Fruit fly (Drosophila melanogaster): ENCODE data around the gene robl37BC.

Gene robl37BC

dm6 chr2L:19023972-19024743, 13.5 kb downstream of the robl37BC start (continued):
- no peak for TF ChIP-seq CG17568 (GFP tag; optimal IDR thresholded peaks at IDR 0.05)
- no peak for TF ChIP-seq eyg (GFP tag; optimal IDR thresholded peaks at IDR 0.05)
- no peak for TF ChIP-seq otp (GFP tag; IDR thresholded peaks at IDR 0.05)
- TF ChIP-seq CG4707 (GFP tag; optimal IDR thresholded peaks at IDR 0.05): peak; percentile 8
- TF ChIP-seq jumu (GFP tag; optimal IDR thresholded peaks at IDR 0.05): no peak
- no peak for TF ChIP-seq CG13287 (GFP tag; IDR thresholded peaks at IDR 0.05; ENCODE audit: partially characterized antibody)
- peak; percentile 49; the same call in 1 of the 2 replicates for TF ChIP-seq esg (GFP tag; conservative IDR thresholded peaks at IDR 0.05)
- TF ChIP-seq CG11695 (GFP tag; IDR thresholded peaks at IDR 0.05): peak; percentile 66
- no peak; the same call in 1 of the 2 replicates for TF ChIP-seq CG4404 (GFP tag; IDR thresholded peaks at IDR 0.05)
- no peak for TF ChIP-seq p53 (GFP tag; optimal IDR thresholded peaks at IDR 0.05)
- TF ChIP-seq ci (GFP tag; IDR thresholded peaks at IDR 0.05): no peak
- no peak for TF ChIP-seq Usf (GFP tag; optimal IDR thresholded peaks at IDR 0.05)
- peak; percentile 63 for TF ChIP-seq CG12299 (tag; optimal IDR thresholded peaks at IDR 0.05)
- no peak for TF ChIP-seq ase (GFP tag; IDR thresholded peaks at IDR 0.05)
- no peak for TF ChIP-seq Dfd (GFP tag; optimal IDR thresholded peaks at IDR 0.05)
- TF ChIP-seq Mes4 (GFP tag; optimal IDR thresholded peaks at IDR 0.05): no peak
- TF ChIP-seq stc (GFP tag; IDR thresholded peaks at IDR 0.05): peak; percentile 41; the same call in 1 of the 2 replicates
- no peak for TF ChIP-seq tx (GFP tag; optimal IDR thresholded peaks at IDR 0.05)
- no peak for TF ChIP-seq Atf3 (GFP tag; optimal IDR thresholded peaks at IDR 0.05)
- TF ChIP-seq CG10565 (GFP tag; optimal IDR thresholded peaks at IDR 0.05): no peak
- TF ChIP-seq shn (GFP tag; optimal IDR thresholded peaks at IDR 0.05): no peak
- TF ChIP-seq CG16779 (GFP tag; IDR thresholded peaks at IDR 0.05): no peak
- no peak for TF ChIP-seq HLH4C (GFP tag; IDR thresholded peaks at IDR 0.05; ENCODE audit: partially characterized antibody)
- no peak for TF ChIP-seq tna (GFP tag; IDR thresholded peaks at IDR 0.05; ENCODE audit: partially characterized antibody)
- TF ChIP-seq CG12769 (tag; optimal IDR thresholded peaks at IDR 0.05): peak; percentile 61
- TF ChIP-seq gt (GFP tag; IDR thresholded peaks at IDR 0.05): no peak
- no peak for TF ChIP-seq CG14050 (GFP tag; IDR thresholded peaks at IDR 0.05)
- no peak for TF ChIP-seq chif (GFP tag; optimal IDR thresholded peaks at IDR 0.05)
- TF ChIP-seq Hsf (GFP tag; optimal IDR thresholded peaks at IDR 0.05): peak; percentile 45
- peak; percentile 51 for TF ChIP-seq zf30C (GFP tag; optimal IDR thresholded peaks at IDR 0.05)
- TF ChIP-seq MBD-R2 (GFP tag; IDR thresholded peaks at IDR 0.05): no peak
- no peak for TF ChIP-seq vnd (GFP tag; IDR thresholded peaks at IDR 0.05; ENCODE audit: partially characterized antibody)
- no peak for TF ChIP-seq zen2 (GFP tag; IDR thresholded peaks at IDR 0.05; ENCODE audit: partially characterized antibody)
- no peak for TF ChIP-seq CG4854 (GFP tag; optimal IDR thresholded peaks at IDR 0.05)
- peak; percentile 0 for TF ChIP-seq CG10431 (GFP tag; optimal IDR thresholded peaks at IDR 0.05)
- TF ChIP-seq CG4360 (GFP tag; IDR thresholded peaks at IDR 0.05): no peak
- TF ChIP-seq CG15696 (tag; optimal IDR thresholded peaks at IDR 0.05): peak; percentile 9
- peak; percentile 67 for TF ChIP-seq Med (GFP tag)
- peak; percentile 45 for TF ChIP-seq az2 (GFP tag; optimal IDR thresholded peaks at IDR 0.05)
- no peak for TF ChIP-seq pan (optimal IDR thresholded peaks at IDR 0.05)
- no peak for TF ChIP-seq pan (GFP tag; optimal IDR thresholded peaks at IDR 0.05 in 1 of 2, IDR thresholded peaks at IDR 0.05 in 1 of 2)
- peak; percentile 58; the same call in 1 of the 2 replicates for TF ChIP-seq CG14014 (GFP tag; IDR thresholded peaks at IDR 0.05)
- peak; percentile 75 for TF ChIP-seq phol (tag; optimal IDR thresholded peaks at IDR 0.05)
- no peak for TF ChIP-seq sc (optimal IDR thresholded peaks at IDR 0.05)
- TF ChIP-seq sc (GFP tag; optimal IDR thresholded peaks at IDR 0.05): peak; percentile 21
- no peak for TF ChIP-seq CG31224 (GFP tag; IDR thresholded peaks at IDR 0.05)
- TF ChIP-seq Ravus (GFP tag; IDR thresholded peaks at IDR 0.05): no peak
- no peak for TF ChIP-seq hth (optimal IDR thresholded peaks at IDR 0.05)
- TF ChIP-seq prd (optimal IDR thresholded peaks at IDR 0.05): no peak
- peak; percentile 46; the same call in 2 of the 3 replicates for TF ChIP-seq prd (GFP tag; IDR thresholded peaks at IDR 0.05)
- TF ChIP-seq grn (GFP tag; optimal IDR thresholded peaks at IDR 0.05): no peak

All from whole organism, embryonic.